Worm (Caenorhabditis elegans): ENCODE measurements around the gene F37A8.2.

ce11 chrIII:3914836-3915235 is 16.5 kb downstream of the F37A8.2 start:
- TF ChIP-seq aly-1 (tag; optimal IDR thresholded peaks at IDR 0.05): peak; percentile 27
- TF ChIP-seq tra-4 (tag; optimal IDR thresholded peaks at IDR 0.05): no peak
